Worm (Caenorhabditis elegans): ENCODE data around the gene enu-3.2.
A peak's percentile ranks its signal among the peaks of the same experiment; 100 is the strongest.

enu-3.2 gene

ce11 chrIII:4802707-4803106 is 17.7 kb upstream of the enu-3.2 start, which contains the start of gene metl-5:
Gene metl-5 (plus strand): TSS chrIII:4803007.
- no peak for TF ChIP-seq bed-3 (GFP tag; optimal IDR thresholded peaks at IDR 0.05)
- no peak for TF ChIP-seq elt-1 (tag; optimal IDR thresholded peaks at IDR 0.05; ENCODE audit: borderline replicate concordance, insufficient read depth)
- no peak for TF ChIP-seq mep-1 (tag; optimal IDR thresholded peaks at IDR 0.05)
- TF ChIP-seq snpc-4 (tag; optimal IDR thresholded peaks at IDR 0.05) = no peak
- no peak for TF ChIP-seq zip-8 (tag; optimal IDR thresholded peaks at IDR 0.05)
- TF ChIP-seq elt-3 (tag; optimal IDR thresholded peaks at IDR 0.05) = no peak
- no peak for TF ChIP-seq lsy-2 (tag; optimal IDR thresholded peaks at IDR 0.05)
- no peak for TF ChIP-seq unc-39 (tag; optimal IDR thresholded peaks at IDR 0.05)
- TF ChIP-seq nhr-28 (tag; optimal IDR thresholded peaks at IDR 0.05) = no peak

DNA sequence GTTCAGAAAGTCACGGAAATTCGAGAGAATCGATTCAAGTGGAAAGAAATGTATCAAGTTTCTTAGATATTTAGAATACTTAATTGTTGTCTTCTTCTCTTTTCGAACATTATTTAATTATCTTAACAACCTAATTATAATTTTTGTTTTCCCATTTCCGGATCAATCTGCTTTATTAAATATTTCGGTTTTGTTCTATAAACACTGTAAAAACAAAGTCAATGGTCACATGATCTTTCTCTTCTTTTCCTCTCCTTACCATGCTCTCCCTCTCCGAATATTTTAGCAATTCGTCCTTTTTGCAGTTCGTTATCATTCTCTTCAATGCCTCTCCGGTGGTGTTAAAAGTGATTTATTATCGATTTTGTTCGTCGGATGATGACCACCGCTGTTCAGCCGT is 11.5 kb upstream of the enu-3.2 start, which contains the start of gene tag-325:
TSS of gene tag-325 (plus strand) at position 301 of the 400 bp plus-strand sequence.
- no peak for TF ChIP-seq sptf-1 (tag; optimal IDR thresholded peaks at IDR 0.05)
- TF ChIP-seq zip-8 (tag; optimal IDR thresholded peaks at IDR 0.05) = no peak
- no peak for TF ChIP-seq ceh-83 (GFP tag; optimal IDR thresholded peaks at IDR 0.05)
- TF ChIP-seq elt-1 (tag; optimal IDR thresholded peaks at IDR 0.05; ENCODE audit: borderline replicate concordance, insufficient read depth) = no peak

- TF ChIP-seq nhr-2 (tag; optimal IDR thresholded peaks at IDR 0.05) (peak; percentile 31), sptf-1 (tag; optimal IDR thresholded peaks at IDR 0.05) (no peak), mab-5 (tag; optimal IDR thresholded peaks at IDR 0.05) (no peak), ceh-43 (GFP tag; optimal IDR thresholded peaks at IDR 0.05) (no peak), blmp-1 (tag; optimal IDR thresholded peaks at IDR 0.05) (no peak), cnd-1 (tag; optimal IDR thresholded peaks at IDR 0.05) (no peak), unc-62 (GFP tag; optimal IDR thresholded peaks at IDR 0.05) (no peak), mep-1 (tag; optimal IDR thresholded peaks at IDR 0.05) (peak; percentile 42), nhr-12 (tag; optimal IDR thresholded peaks at IDR 0.05) (no peak), unc-120 (tag; optimal IDR thresholded peaks at IDR 0.05; ENCODE audit: poor library complexity, severe bottlenecking) (no peak), hlh-1 (tag; optimal IDR thresholded peaks at IDR 0.05) (peak; percentile 16), bed-3 (GFP tag; optimal IDR thresholded peaks at IDR 0.05) (no peak), ceh-39 (tag; optimal IDR thresholded peaks at IDR 0.05) (peak; percentile 69), lsy-2 (tag; optimal IDR thresholded peaks at IDR 0.05) (peak; percentile 14), pha-4 (tag; optimal IDR thresholded peaks at IDR 0.05) (peak; percentile 68), nhr-237 (tag; optimal IDR thresholded peaks at IDR 0.05) (peak; percentile 68), flh-1 (GFP tag; optimal IDR thresholded peaks at IDR 0.05) (no peak), sem-2 (GFP tag; optimal IDR thresholded peaks at IDR 0.05) (no peak), ces-1 (GFP tag; optimal IDR thresholded peaks at IDR 0.05) (no peak)
These were observed 11.0 kb upstream of the enu-3.2 start for ce11 chrIII:4796039-4796438.

DNA sequence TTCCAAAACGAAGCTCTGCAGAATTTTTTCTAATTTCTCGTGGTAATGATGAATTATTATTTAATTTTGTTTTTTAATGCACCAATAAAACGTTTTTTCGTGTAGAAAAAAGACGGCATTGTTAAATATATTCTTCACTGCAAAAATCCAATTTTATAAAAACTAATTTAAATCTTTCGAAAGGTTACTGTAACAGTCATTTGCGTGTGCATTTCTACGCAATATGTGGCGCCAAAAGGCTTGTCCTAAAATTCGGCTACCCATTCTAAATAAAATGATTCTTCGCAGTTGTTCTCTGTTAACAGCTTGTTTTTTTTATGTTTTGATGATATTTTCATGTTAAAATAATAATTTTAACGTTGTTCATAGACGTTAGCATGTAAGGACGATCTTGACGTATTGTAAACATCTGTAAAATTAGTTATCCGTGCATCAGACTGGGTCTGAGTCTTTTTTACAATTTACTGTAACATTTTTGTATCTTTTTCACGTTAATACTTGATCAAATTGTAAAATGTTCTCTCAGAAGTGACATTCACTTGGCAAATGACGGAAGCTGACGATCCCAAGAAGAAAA is 7.6 kb upstream of the enu-3.2 start, which contains the start of gene mip-1:
TSS of gene mip-1 (plus strand) at position 527 of the 577 bp plus-strand sequence.
- TF ChIP-seq blmp-1 (tag; optimal IDR thresholded peaks at IDR 0.05) (no peak), mls-2 (tag; optimal IDR thresholded peaks at IDR 0.05) (no peak), elt-1 (tag; optimal IDR thresholded peaks at IDR 0.05; ENCODE audit: borderline replicate concordance, insufficient read depth) (no peak), lin-32 (GFP tag; optimal IDR thresholded peaks at IDR 0.05) (no peak), ham-2 (GFP tag; optimal IDR thresholded peaks at IDR 0.05) (no peak), nhr-2 (tag; optimal IDR thresholded peaks at IDR 0.05) (no peak), drap-1 (GFP tag; optimal IDR thresholded peaks at IDR 0.05) (no peak), cnd-1 (tag; optimal IDR thresholded peaks at IDR 0.05) (no peak), ztf-11 (tag; optimal IDR thresholded peaks at IDR 0.05) (no peak), lsy-2 (tag; optimal IDR thresholded peaks at IDR 0.05) (no peak), pha-4 (tag; optimal IDR thresholded peaks at IDR 0.05) (no peak), nhr-237 (tag; optimal IDR thresholded peaks at IDR 0.05) (no peak), M03D4.4 (tag; optimal IDR thresholded peaks at IDR 0.05) (no peak), ces-1 (GFP tag; optimal IDR thresholded peaks at IDR 0.05) (no peak), ceh-83 (GFP tag; optimal IDR thresholded peaks at IDR 0.05) (no peak), ceh-43 (GFP tag; optimal IDR thresholded peaks at IDR 0.05) (no peak), zip-8 (tag; optimal IDR thresholded peaks at IDR 0.05) (no peak), ceh-39 (tag; optimal IDR thresholded peaks at IDR 0.05) (no peak), sem-2 (GFP tag; optimal IDR thresholded peaks at IDR 0.05) (no peak)

All from whole organism, mixed stage, embryonic.